Worm (Caenorhabditis elegans): ENCODE data around the gene dhc-4.
"Not testable (repeated sequence)": the region's sequence is repeated elsewhere in the genome, so short reads cannot be mapped to it uniquely, and the experiment has no call there.

The dhc-4 gene

DNA sequence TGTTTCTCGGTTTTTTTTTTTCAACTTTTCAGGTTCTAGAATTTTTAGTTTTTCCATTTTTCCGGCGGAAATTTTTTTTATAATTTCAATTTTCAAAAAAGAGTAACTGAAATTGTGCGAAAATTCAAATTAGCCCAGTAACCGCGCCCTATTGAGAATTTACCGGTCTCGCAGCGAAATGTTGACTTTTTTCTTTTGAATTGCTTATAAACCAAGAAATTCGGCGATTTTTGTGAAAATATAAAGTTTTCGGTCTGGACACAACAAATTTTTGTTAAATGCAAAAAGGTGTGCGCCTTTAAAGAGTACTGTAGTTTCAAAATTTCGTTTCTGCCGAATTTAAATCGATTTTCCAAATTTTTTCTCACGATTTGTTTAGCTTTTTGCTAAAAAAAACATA lies 40.9 kb downstream of the dhc-4 start:
- TF ChIP-seq sea-1 (GFP tag; conservative IDR thresholded peaks at IDR 0.05), result no peak
- TF ChIP-seq ceh-13 (GFP tag; optimal IDR thresholded peaks at IDR 0.05), result no peak
- no peak for TF ChIP-seq tbx-37 (GFP tag; conservative IDR thresholded peaks at IDR 0.05)
- no peak for TF ChIP-seq hmg-4 (GFP tag; optimal IDR thresholded peaks at IDR 0.05)
- no peak for TF ChIP-seq hnd-1 (tag; optimal IDR thresholded peaks at IDR 0.05)
- no peak for TF ChIP-seq aly-1 (tag; optimal IDR thresholded peaks at IDR 0.05)
- no peak for TF ChIP-seq F13C5.2 (tag; optimal IDR thresholded peaks at IDR 0.05)
- TF ChIP-seq pes-1 (GFP tag; IDR thresholded peaks at IDR 0.05), result no peak
- no peak for TF ChIP-seq hmbx-1 (tag; optimal IDR thresholded peaks at IDR 0.05)
- no peak for TF ChIP-seq tra-4 (tag; optimal IDR thresholded peaks at IDR 0.05)
- no peak for TF ChIP-seq ets-7 (tag; optimal IDR thresholded peaks at IDR 0.05)
- no peak for TF ChIP-seq B0310.2 (tag; optimal IDR thresholded peaks at IDR 0.05)
- TF ChIP-seq flt-1 (GFP tag; IDR thresholded peaks at IDR 0.05), result no peak
- TF ChIP-seq scrt-1 (GFP tag; IDR thresholded peaks at IDR 0.05), result no peak

DNA sequence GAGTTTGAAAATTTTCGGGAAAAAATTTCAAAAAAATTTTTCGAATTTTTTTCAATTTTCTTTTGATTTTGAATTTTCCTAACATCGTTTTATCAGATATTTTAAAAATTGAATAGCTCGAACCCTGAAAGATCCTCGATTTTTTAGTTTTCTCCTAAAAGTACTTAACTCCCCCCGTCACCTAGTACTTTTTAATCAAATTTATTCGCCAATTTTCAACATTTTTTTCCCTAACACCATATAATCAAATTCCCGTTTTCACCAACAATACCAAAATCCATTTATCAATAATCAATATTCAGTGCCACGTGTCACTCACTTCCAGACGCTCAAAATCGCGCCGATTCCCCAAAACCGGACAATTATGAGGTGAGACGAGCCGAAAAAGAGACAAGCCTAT lies 42.5 kb downstream of the dhc-4 start, which contains the start of gene kvs-4:
TSS of gene kvs-4 (plus strand) at position 301 of the 400 bp plus-strand sequence.
- TF ChIP-seq scrt-1 (GFP tag; IDR thresholded peaks at IDR 0.05) (no peak), F13C5.2 (tag; optimal IDR thresholded peaks at IDR 0.05) (no peak), ama-1 (optimal IDR thresholded peaks at IDR 0.05) (no peak), B0310.2 (tag; optimal IDR thresholded peaks at IDR 0.05) (no peak), hnd-1 (tag; optimal IDR thresholded peaks at IDR 0.05) (no peak), tbx-37 (GFP tag; conservative IDR thresholded peaks at IDR 0.05) (no peak)

ce11 chrIII:11022278-11022677 lies 52.5 kb downstream of the dhc-4 start:
- TF ChIP-seq scrt-1 (GFP tag; IDR thresholded peaks at IDR 0.05), result no peak
- TF ChIP-seq ama-1 (optimal IDR thresholded peaks at IDR 0.05), result no peak
- no peak for TF ChIP-seq flt-1 (GFP tag; IDR thresholded peaks at IDR 0.05)
- TF ChIP-seq B0310.2 (tag; optimal IDR thresholded peaks at IDR 0.05), result no peak
- no peak for TF ChIP-seq sea-1 (GFP tag; conservative IDR thresholded peaks at IDR 0.05)
- no peak for TF ChIP-seq tra-4 (tag; optimal IDR thresholded peaks at IDR 0.05)
- TF ChIP-seq hnd-1 (tag; optimal IDR thresholded peaks at IDR 0.05), result no peak
- TF ChIP-seq ets-7 (tag; optimal IDR thresholded peaks at IDR 0.05), result no peak
- TF ChIP-seq F13C5.2 (tag; optimal IDR thresholded peaks at IDR 0.05), result no peak
- no peak for TF ChIP-seq ceh-36 (tag; optimal IDR thresholded peaks at IDR 0.05)
- no peak for TF ChIP-seq hmg-4 (GFP tag; optimal IDR thresholded peaks at IDR 0.05)
- no peak for TF ChIP-seq aly-1 (tag; optimal IDR thresholded peaks at IDR 0.05)
- TF ChIP-seq ceh-13 (GFP tag; optimal IDR thresholded peaks at IDR 0.05), result no peak
- no peak for TF ChIP-seq pes-1 (GFP tag; IDR thresholded peaks at IDR 0.05)
- TF ChIP-seq hmbx-1 (tag; optimal IDR thresholded peaks at IDR 0.05), result no peak
- TF ChIP-seq tbx-37 (GFP tag; conservative IDR thresholded peaks at IDR 0.05), result no peak
- no peak for TF ChIP-seq tbx-11 (GFP tag; IDR thresholded peaks at IDR 0.05)

DNA sequence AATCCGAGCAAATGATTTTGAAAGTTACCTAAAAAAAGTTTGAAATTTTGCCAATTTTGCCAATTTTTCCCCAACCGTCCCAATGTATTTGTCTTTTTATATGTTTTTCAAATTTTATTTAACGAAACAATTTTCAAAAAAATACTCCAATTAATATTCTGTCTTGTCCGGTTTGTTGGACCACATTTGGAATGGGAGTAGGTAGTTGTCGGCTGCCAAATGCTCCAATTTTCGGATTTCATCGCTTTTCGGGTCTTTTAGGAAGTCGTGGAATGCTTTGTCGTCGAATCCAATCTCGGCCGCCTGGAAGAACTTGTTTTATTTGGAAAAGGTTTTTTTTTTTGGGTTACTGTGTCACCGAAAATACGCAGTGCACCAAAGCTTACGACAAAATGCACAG lies 55.4 kb downstream of the dhc-4 start:
- no peak for TF ChIP-seq sea-1 (GFP tag; conservative IDR thresholded peaks at IDR 0.05)
- TF ChIP-seq tbx-37 (GFP tag; conservative IDR thresholded peaks at IDR 0.05), result no peak
- no peak for TF ChIP-seq ceh-36 (tag; optimal IDR thresholded peaks at IDR 0.05)
- TF ChIP-seq pes-1 (GFP tag; IDR thresholded peaks at IDR 0.05), result no peak

- TF ChIP-seq flt-1 (GFP tag; IDR thresholded peaks at IDR 0.05) (no peak), ama-1 (optimal IDR thresholded peaks at IDR 0.05) (no peak), tbx-11 (GFP tag; IDR thresholded peaks at IDR 0.05) (no peak), hmg-4 (GFP tag; optimal IDR thresholded peaks at IDR 0.05) (no peak), tbx-37 (GFP tag; conservative IDR thresholded peaks at IDR 0.05) (no peak)
These were observed 56.8 kb downstream of the dhc-4 start, which contains the start of gene Y48A6B.7 for ce11 chrIII:11026516-11027048. Y48A6B.7 (minus strand) TSS chrIII:11026566.

DNA sequence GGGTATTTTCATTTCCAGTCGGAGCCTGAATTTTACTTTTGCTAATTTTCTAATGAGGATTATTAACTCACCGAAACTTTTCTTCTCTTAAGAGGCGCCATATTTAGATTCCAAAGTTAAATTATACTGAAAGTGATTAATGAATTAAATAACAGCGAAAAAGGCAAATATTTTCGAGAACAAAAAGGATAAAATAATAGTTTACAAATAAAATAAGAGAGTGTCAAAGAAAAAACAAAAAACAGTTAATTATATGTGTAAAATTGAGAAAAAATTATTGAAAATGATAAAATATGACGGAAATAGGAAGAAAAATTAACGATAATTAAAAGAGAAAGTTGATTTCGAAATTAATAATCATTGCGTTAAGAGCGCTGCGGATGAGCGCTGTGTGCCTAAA lies 59.6 kb downstream of the dhc-4 start, which contains the start of gene Y48A6B.8:
TSS of gene Y48A6B.8 (minus strand) at position 101 of the 400 bp plus-strand sequence.
- TF ChIP-seq B0310.2, aly-1, F13C5.2 (tag; optimal IDR thresholded peaks at IDR 0.05): not testable (repeated sequence)

- no peak for TF ChIP-seq tbx-37 (GFP tag; conservative IDR thresholded peaks at IDR 0.05)
- no peak for TF ChIP-seq sea-1 (GFP tag; conservative IDR thresholded peaks at IDR 0.05)
These were observed 61.6 kb downstream of the dhc-4 start, which contains the start of gene Y48A6B.14 for ce11 chrIII:11031309-11031708. Y48A6B.14 (plus strand) TSS chrIII:11031609.

DNA sequence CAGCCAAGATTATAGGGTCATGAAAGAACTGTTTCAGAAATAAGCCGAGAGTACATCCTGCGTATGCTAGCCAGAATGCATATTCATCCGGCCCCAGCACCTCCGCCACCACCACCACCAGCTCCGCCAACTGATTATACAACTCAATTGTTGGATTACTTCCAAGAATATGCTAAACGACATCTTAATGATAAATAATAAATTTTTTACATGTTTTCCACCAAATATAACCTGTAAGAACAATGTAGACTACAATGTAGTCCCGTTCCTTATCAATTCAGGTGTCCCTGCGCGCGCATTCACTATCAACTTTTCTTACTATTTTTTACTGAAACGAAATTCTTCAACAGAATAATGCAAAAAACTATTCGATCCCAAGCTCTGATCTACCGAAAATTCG lies 63.1 kb downstream of the dhc-4 start, which contains the start of gene Y48A6B.9:
TSS of gene Y48A6B.9 (plus strand) at position 301 of the 400 bp plus-strand sequence.
- TF ChIP-seq flt-1 (GFP tag; IDR thresholded peaks at IDR 0.05) (no peak), hmg-4 (GFP tag; optimal IDR thresholded peaks at IDR 0.05) (no peak), tbx-37 (GFP tag; conservative IDR thresholded peaks at IDR 0.05) (no peak), ceh-13 (GFP tag; optimal IDR thresholded peaks at IDR 0.05) (no peak), sea-1 (GFP tag; conservative IDR thresholded peaks at IDR 0.05) (no peak), ama-1 (optimal IDR thresholded peaks at IDR 0.05) (no peak), hnd-1 (tag; optimal IDR thresholded peaks at IDR 0.05) (no peak), B0310.2 (tag; optimal IDR thresholded peaks at IDR 0.05) (no peak), ceh-36 (tag; optimal IDR thresholded peaks at IDR 0.05) (no peak), pes-1 (GFP tag; IDR thresholded peaks at IDR 0.05) (no peak), scrt-1 (GFP tag; IDR thresholded peaks at IDR 0.05) (no peak), aly-1 (tag; optimal IDR thresholded peaks at IDR 0.05) (no peak), hmbx-1 (tag; optimal IDR thresholded peaks at IDR 0.05) (no peak)
